Worm (Caenorhabditis elegans): Measurements from ENCODE around the gene ddn-2.
A peak's percentile ranks its signal among the peaks of the same experiment; 100 is the strongest.

The ddn-2 gene

ce11 chrII:12908779-12909178 lies at the start of gene ddn-2:
Gene ddn-2, plus strand, starts transcription at chrII:12909079.
- no peak for TF ChIP-seq attf-6 (GFP tag; IDR thresholded peaks at IDR 0.05)
- no peak for TF ChIP-seq B0336.3 (GFP tag; IDR thresholded peaks at IDR 0.05)
- TF ChIP-seq ceh-79 (tag; optimal IDR thresholded peaks at IDR 0.05) = no peak

- TF ChIP-seq lin-35 (GFP tag; optimal IDR thresholded peaks at IDR 0.05) = no peak
- no peak for TF ChIP-seq ztf-6 (GFP tag; IDR thresholded peaks at IDR 0.05)
- no peak for TF ChIP-seq egl-44 (GFP tag; IDR thresholded peaks at IDR 0.05)
Measured at ce11 chrII:12865604-12866003, 43.3 kb upstream of the ddn-2 start, which contains the start of gene snf-5. Gene snf-5, minus strand, starts transcription at chrII:12865785.

- TF ChIP-seq rpc-1 (optimal IDR thresholded peaks at IDR 0.05) = no peak
- TF ChIP-seq rpc-1 (tag; optimal IDR thresholded peaks at IDR 0.05) = no peak
- no peak for TF ChIP-seq lag-1 (GFP tag; IDR thresholded peaks at IDR 0.05)
- TF ChIP-seq ztf-18 (tag; optimal IDR thresholded peaks at IDR 0.05) = no peak
- peak; percentile 17 for TF ChIP-seq F52B5.7 (tag; optimal IDR thresholded peaks at IDR 0.05)
- no peak for TF ChIP-seq F10E7.11 (tag; optimal IDR thresholded peaks at IDR 0.05)
- no peak for TF ChIP-seq somi-1 (GFP tag; optimal IDR thresholded peaks at IDR 0.05)
- no peak for TF ChIP-seq ama-1 (optimal IDR thresholded peaks at IDR 0.05)
- TF ChIP-seq ama-1 (GFP tag; optimal IDR thresholded peaks at IDR 0.05) = no peak
- peak; percentile 36; the same call in 1 of the 2 replicates for TF ChIP-seq attf-6 (GFP tag; IDR thresholded peaks at IDR 0.05)
- TF ChIP-seq C06A6.2 (GFP tag; conservative IDR thresholded peaks at IDR 0.05) = no peak
- no peak for TF ChIP-seq hmg-20 (GFP tag; IDR thresholded peaks at IDR 0.05)
- TF ChIP-seq nfyb-1 (GFP tag; IDR thresholded peaks at IDR 0.05) = 0 out of 2 replicates have a peak, but pooled peaks have one; percentile 15
- no peak for TF ChIP-seq bed-1 (GFP tag; IDR thresholded peaks at IDR 0.05)
- 0 out of 2 replicates have a peak, but pooled peaks have one; percentile 10 for TF ChIP-seq aptf-2 (GFP tag; conservative IDR thresholded peaks at IDR 0.05)
- TF ChIP-seq ekl-4 (GFP tag; IDR thresholded peaks at IDR 0.05) = peak; percentile 18; the same call in 1 of the 2 replicates
- TF ChIP-seq sdz-38 (tag; optimal IDR thresholded peaks at IDR 0.05) = no peak
- no peak for TF ChIP-seq ccch-3 (GFP tag; optimal IDR thresholded peaks at IDR 0.05)
- TF ChIP-seq cebp-1 (GFP tag; IDR thresholded peaks at IDR 0.05) = no peak
- TF ChIP-seq cebp-1 (tag; optimal IDR thresholded peaks at IDR 0.05) = no peak
- no peak for TF ChIP-seq F57C9.4 (tag; optimal IDR thresholded peaks at IDR 0.05)
- TF ChIP-seq madf-3 (GFP tag; IDR thresholded peaks at IDR 0.05) = peak; percentile 78; the same call in 1 of the 2 replicates
- no peak for TF ChIP-seq ztf-22 (GFP tag; optimal IDR thresholded peaks at IDR 0.05)
- TF ChIP-seq ceh-100 (GFP tag; IDR thresholded peaks at IDR 0.05) = no peak
- TF ChIP-seq lin-26 (GFP tag; IDR thresholded peaks at IDR 0.05) = no peak
- no peak for TF ChIP-seq snpc-3.4 (tag; optimal IDR thresholded peaks at IDR 0.05)
- TF ChIP-seq F33H1.4 (GFP tag; IDR thresholded peaks at IDR 0.05) = 0 out of 2 replicates have a peak, but pooled peaks have one; percentile 5
- TF ChIP-seq hsf-1 (GFP tag; IDR thresholded peaks at IDR 0.05) = 0 out of 2 replicates have a peak, but pooled peaks have one; percentile 30
- no peak for TF ChIP-seq aptf-3 (GFP tag; IDR thresholded peaks at IDR 0.05)
Measured at ce11 chrII:12866079-12866478, 42.8 kb upstream of the ddn-2 start.

- TF ChIP-seq nfyb-1 (GFP tag; IDR thresholded peaks at IDR 0.05) (0 out of 2 replicates have a peak, but pooled peaks have one; percentile 48), madf-6 (GFP tag; IDR thresholded peaks at IDR 0.05) (0 out of 2 replicates have a peak, but pooled peaks have one; percentile 17), madf-10 (tag; optimal IDR thresholded peaks at IDR 0.05) (no peak)
Measured at ce11 chrII:12878071-12878668, 30.7 kb upstream of the ddn-2 start, which contains the start of gene gsy-1. Gene gsy-1, minus strand, starts transcription at chrII:12878121.

Data from whole organism, young adult.